Worm (Caenorhabditis elegans): ENCODE results near the gene C31H1.1.

- no peak for TF ChIP-seq nhr-25 (tag; optimal IDR thresholded peaks at IDR 0.05; ENCODE audit: borderline replicate concordance, insufficient read depth)
- no peak for TF ChIP-seq lin-39 (tag; optimal IDR thresholded peaks at IDR 0.05)
- no peak for TF ChIP-seq dpl-1 (GFP tag; optimal IDR thresholded peaks at IDR 0.05)
- TF ChIP-seq mep-1 (tag; optimal IDR thresholded peaks at IDR 0.05), result no peak
Measured at ce11 chrIV:5795495-5795894, 1.8 kb upstream of the C31H1.1 start.

All from whole organism, L4 larva.